Worm (Caenorhabditis elegans): ENCODE results near the gene C11D2.7.

ce11 chrIV:6156833-6157232 is 1.6 kb upstream of the C11D2.7 start, which contains the start of gene C11D2.4:
- no peak for TF ChIP-seq fos-1 (tag; optimal IDR thresholded peaks at IDR 0.05)
- peak; percentile 48 for TF ChIP-seq snpc-4 (tag; optimal IDR thresholded peaks at IDR 0.05)
- TF ChIP-seq nhr-76 (tag; optimal IDR thresholded peaks at IDR 0.05) = no peak
- no peak for TF ChIP-seq fkh-2 (tag; optimal IDR thresholded peaks at IDR 0.05)
- no peak for TF ChIP-seq ceh-16 (tag; optimal IDR thresholded peaks at IDR 0.05)
- no peak for TF ChIP-seq ama-1 (optimal IDR thresholded peaks at IDR 0.05)
- TF ChIP-seq unc-62 (GFP tag; optimal IDR thresholded peaks at IDR 0.05) = no peak
- TF ChIP-seq egl-27 (tag; optimal IDR thresholded peaks at IDR 0.05) = no peak
- no peak for TF ChIP-seq unc-39 (tag; optimal IDR thresholded peaks at IDR 0.05)

Measured in whole organism, L3 larva.